Worm (Caenorhabditis elegans): ENCODE data around the gene sdc-3.

ce11 chrV:14996236-14996635 is 51.8 kb downstream of the sdc-3 start, which contains the start of gene irld-14:
- TF ChIP-seq nhr-12 (tag; optimal IDR thresholded peaks at IDR 0.05) (no peak), lsy-2 (tag; optimal IDR thresholded peaks at IDR 0.05) (no peak), skn-1 (tag; optimal IDR thresholded peaks at IDR 0.05) (no peak), mbf-1 (tag; optimal IDR thresholded peaks at IDR 0.05) (no peak), aly-2 (tag; optimal IDR thresholded peaks at IDR 0.05) (no peak), fos-1 (tag; optimal IDR thresholded peaks at IDR 0.05) (no peak), lin-11 (tag; optimal IDR thresholded peaks at IDR 0.05) (no peak), ztf-4 (tag; optimal IDR thresholded peaks at IDR 0.05) (no peak)
